Fruit fly (Drosophila melanogaster) whole organism, embryonic: ENCODE measurements around the gene Rsbp15.
A peak's percentile ranks its signal among the peaks of the same experiment; 100 is the strongest.

ENCODE experiments used
- B-H2 ChIP-seq: fragments of 200-800 bp; sonication (Bioruptor generic); optimal IDR thresholded peaks from 2 replicates; lab custom pipeline; 2018; ENCODE audit warnings: missing biosample characterization, mild to moderate bottlenecking, missing genetic modification characterization
- CG12071 ChIP-seq: fragments of 200-800 bp; sonication (Bioruptor generic); optimal IDR thresholded peaks from 3 replicates; lab custom pipeline; 2018; ENCODE audit warnings: missing biosample characterization, mild to moderate bottlenecking, missing genetic modification characterization
- CG12769 ChIP-seq: fragments of 200-800 bp; sonication (Bioruptor generic); optimal IDR thresholded peaks from 2 replicates; lab custom pipeline; 2019; ENCODE audit warnings: missing biosample characterization, mild to moderate bottlenecking, missing genetic modification characterization, moderate library complexity
- CG13775 ChIP-seq: fragments of 200-800 bp; sonication (Bioruptor generic); optimal IDR thresholded peaks from 3 replicates; lab custom pipeline; 2017; ENCODE audit warnings: missing biosample characterization, mild to moderate bottlenecking, missing genetic modification characterization
- CG14667 ChIP-seq: fragments of 200-800 bp; sonication (Bioruptor generic); IDR thresholded peaks from 2 replicates; pipeline ENCODE4 v1.3.6; 2022; ENCODE audit warnings: missing biosample characterization, missing genetic modification characterization
- CG15073 ChIP-seq: fragments of 200-800 bp; sonication (Bioruptor generic); optimal IDR thresholded peaks from 2 replicates; lab custom pipeline; 2016; ENCODE audit warnings: missing biosample characterization, missing genetic modification characterization
- CG16779 ChIP-seq: fragments of 200-800 bp; sonication (Bioruptor generic); IDR thresholded peaks from 2 replicates; pipeline ENCODE4 v1.3.6; 2022; ENCODE audit warnings: missing biosample characterization, missing genetic modification characterization
- CG16813 ChIP-seq: fragments of 200-800 bp; sonication (Bioruptor generic); IDR thresholded peaks from 3 replicates; pipeline ENCODE4 v1.3.6; 2022; ENCODE audit warnings: missing biosample characterization, missing genetic modification characterization; ENCODE audit not compliant: partially characterized antibody
- CG17186 ChIP-seq: fragments of 200-800 bp; sonication (Bioruptor generic); optimal IDR thresholded peaks from 3 replicates; lab custom pipeline; 2017; ENCODE audit warnings: missing biosample characterization, missing genetic modification reagents, missing genetic modification characterization
- CG17912 ChIP-seq: fragments of 200-800 bp; sonication (Bioruptor generic); optimal IDR thresholded peaks from 2 replicates; lab custom pipeline; 2018; ENCODE audit warnings: missing biosample characterization, mild to moderate bottlenecking, missing genetic modification characterization
- CG18619 ChIP-seq: fragments of 200-800 bp; sonication (Bioruptor generic); optimal IDR thresholded peaks from 3 replicates; lab custom pipeline; 2017; ENCODE audit warnings: missing biosample characterization, mild to moderate bottlenecking, missing genetic modification characterization
- CG2129 ChIP-seq: fragments of 200-800 bp; sonication (Bioruptor generic); IDR thresholded peaks from 2 replicates; pipeline ENCODE4 v1.3.6; 2022; ENCODE audit warnings: missing biosample characterization, missing genetic modification characterization; ENCODE audit not compliant: partially characterized antibody
- CG2199 ChIP-seq: fragments of 200-800 bp; sonication (Bioruptor generic); IDR thresholded peaks from 3 replicates; pipeline ENCODE4 v1.3.6; 2022; ENCODE audit warnings: missing biosample characterization, missing genetic modification characterization
- CG2889 ChIP-seq: fragments of 200-800 bp; sonication (Bioruptor generic); IDR thresholded peaks from 3 replicates; pipeline ENCODE4 v1.3.6; 2022; ENCODE audit warnings: missing biosample characterization, missing genetic modification characterization
- CG30020 ChIP-seq: fragments of 200-800 bp; optimal IDR thresholded peaks from 2 replicates; lab custom pipeline; 2019; ENCODE audit warnings: missing biosample characterization, mild to moderate bottlenecking, missing genetic modification characterization, moderate library complexity
- CG33557 ChIP-seq: fragments of 200-800 bp; sonication (Bioruptor generic); optimal IDR thresholded peaks from 2 replicates; lab custom pipeline; 2019; ENCODE audit warnings: missing biosample characterization, mild to moderate bottlenecking, missing genetic modification characterization, moderate library complexity
- CG3838 ChIP-seq: fragments of 200-800 bp; sonication (Bioruptor generic); optimal IDR thresholded peaks from 3 replicates; lab custom pipeline; 2016; ENCODE audit warnings: missing biosample characterization, missing genetic modification characterization
- CG3847 ChIP-seq: fragments of 200-800 bp; sonication (Bioruptor generic); IDR thresholded peaks from 2 replicates; pipeline ENCODE4 v1.3.6; 2022; ENCODE audit warnings: missing biosample characterization, missing genetic modification characterization
- CG4328 ChIP-seq: fragments of 200-800 bp; sonication (Bioruptor generic); optimal IDR thresholded peaks from 3 replicates; lab custom pipeline; 2017; ENCODE audit warnings: missing biosample characterization, missing genetic modification reagents, missing genetic modification characterization
- CG4404 ChIP-seq: fragments of 200-800 bp; sonication (Bioruptor generic); IDR thresholded peaks from 2 replicates; pipeline ENCODE4 v1.3.6; 2022; ENCODE audit warnings: missing biosample characterization, missing genetic modification characterization
- CG5180 ChIP-seq: fragments of 200-800 bp; sonication (Bioruptor generic); optimal IDR thresholded peaks from 3 replicates; lab custom pipeline; 2017; ENCODE audit warnings: missing biosample characterization, missing genetic modification characterization, mild to moderate bottlenecking, moderate library complexity, missing genetic modification reagents
- CG6654 ChIP-seq: fragments of 200-800 bp; sonication (Bioruptor generic); optimal IDR thresholded peaks from 2 replicates; lab custom pipeline; 2017; ENCODE audit warnings: missing biosample characterization, mild to moderate bottlenecking, missing genetic modification characterization
- CG7271 ChIP-seq: fragments of 200-800 bp; sonication (Bioruptor generic); optimal IDR thresholded peaks from 2 replicates; lab custom pipeline; 2018; ENCODE audit warnings: missing biosample characterization, mild to moderate bottlenecking, missing genetic modification characterization, moderate library complexity
- CG7357 ChIP-seq: fragments of 200-800 bp; sonication (Bioruptor generic); IDR thresholded peaks from 3 replicates; pipeline ENCODE4 v1.3.6; 2022; ENCODE audit warnings: missing biosample characterization, missing genetic modification characterization
- CG8359 ChIP-seq: fragments of 200-800 bp; sonication (Bioruptor generic); optimal IDR thresholded peaks from 2 replicates; lab custom pipeline; 2017; ENCODE audit warnings: missing biosample characterization, mild to moderate bottlenecking, missing genetic modification characterization, borderline replicate concordance
- CG9215 ChIP-seq: fragments of 200-800 bp; sonication (Bioruptor generic); IDR thresholded peaks from 2 replicates; pipeline ENCODE4 v1.3.6; 2022; ENCODE audit warnings: missing biosample characterization, missing genetic modification characterization
- CG9727 ChIP-seq: fragments of 200-800 bp; sonication (Bioruptor generic); optimal IDR thresholded peaks from 3 replicates; lab custom pipeline; 2017; ENCODE audit warnings: missing biosample characterization, mild to moderate bottlenecking, missing genetic modification characterization
- D ChIP-seq, 2 experiments: fragments of 200-800 bp in 1 of 2; fragments of >200 bp in 1 of 2; sonication (Bioruptor generic) in 1 of 2; optimal IDR thresholded peaks; 2 replicates in 1 of 2; 3 replicates in 1 of 2; lab custom pipeline; 2017; ENCODE audit warnings: mild to moderate bottlenecking in 1 of 2, missing biosample characterization in 1 of 2, missing genetic modification characterization in 1 of 2, missing genetic modification reagents in 1 of 2
- Doc3 ChIP-seq: fragments of 200-800 bp; sonication (Bioruptor generic); IDR thresholded peaks from 3 replicates; pipeline ENCODE4 v1.3.6; 2022; ENCODE audit warnings: missing biosample characterization, missing genetic modification characterization; ENCODE audit not compliant: partially characterized antibody
- Fer1 ChIP-seq: fragments of 200-800 bp; sonication (Bioruptor generic); optimal IDR thresholded peaks from 2 replicates; lab custom pipeline; 2017; ENCODE audit warnings: missing biosample characterization, mild to moderate bottlenecking, missing genetic modification characterization
- H2.0 ChIP-seq: fragments of 200-800 bp; sonication (Bioruptor generic); IDR thresholded peaks from 2 replicates; pipeline ENCODE4 v1.3.6; 2022; ENCODE audit warnings: missing biosample characterization, missing genetic modification characterization
- HLHmδ ChIP-seq: fragments of 200-800 bp; sonication (Bioruptor generic); optimal IDR thresholded peaks from 2 replicates; lab custom pipeline; 2018; ENCODE audit warnings: missing biosample characterization, mild to moderate bottlenecking, missing genetic modification characterization, moderate library complexity
- Oaz ChIP-seq: fragments of 200-800 bp; sonication (Bioruptor generic); IDR thresholded peaks from 2 replicates; pipeline ENCODE4 v1.3.6; 2022; ENCODE audit warnings: missing biosample characterization, missing genetic modification characterization
- Scr ChIP-seq: fragments of 200-800 bp; sonication (Bioruptor generic); IDR thresholded peaks from 2 replicates; pipeline ENCODE4 v1.3.6; 2022; ENCODE audit warnings: missing biosample characterization, missing genetic modification characterization; ENCODE audit not compliant: partially characterized antibody
- chinmo ChIP-seq: fragments of 200-800 bp; sonication (Bioruptor generic); IDR thresholded peaks from 4 replicates; pipeline ENCODE4 v1.3.6; 2022; ENCODE audit warnings: missing biosample characterization, missing genetic modification characterization; ENCODE audit not compliant: partially characterized antibody
- crp ChIP-seq, 2 experiments: fragments of 200-800 bp; sonication (Bioruptor generic); optimal IDR thresholded peaks; 2 replicates in 1 of 2; 3 replicates in 1 of 2; lab custom pipeline; 2017; ENCODE audit warnings: missing biosample characterization in 2 of 2, missing genetic modification characterization in 2 of 2, mild to moderate bottlenecking in 1 of 2, moderate library complexity in 1 of 2
- disco-r ChIP-seq: fragments of 200-800 bp; sonication (Bioruptor generic); optimal IDR thresholded peaks from 2 replicates; lab custom pipeline; 2016; ENCODE audit warnings: missing biosample characterization, missing genetic modification characterization
- kni ChIP-seq: fragments of 200-800 bp; sonication (Bioruptor generic); optimal IDR thresholded peaks from 3 replicates; lab custom pipeline; 2017; ENCODE audit warnings: mild to moderate bottlenecking, missing biosample characterization, missing genetic modification reagents, missing genetic modification characterization
- knrl ChIP-seq: fragments of 200-800 bp; sonication (Bioruptor generic); IDR thresholded peaks from 3 replicates; pipeline ENCODE4 v1.3.6; 2022; ENCODE audit warnings: missing biosample characterization, missing genetic modification characterization; ENCODE audit not compliant: partially characterized antibody
- nerfin-2 ChIP-seq: fragments of 200-800 bp; sonication (Bioruptor generic); IDR thresholded peaks from 2 replicates; pipeline ENCODE4 v1.3.6; 2022; ENCODE audit warnings: missing biosample characterization, missing genetic modification characterization; ENCODE audit not compliant: partially characterized antibody
- pfk ChIP-seq: fragments of 200-800 bp; sonication (Bioruptor generic); optimal IDR thresholded peaks from 2 replicates; lab custom pipeline; 2018; ENCODE audit warnings: missing biosample characterization, mild to moderate bottlenecking, missing genetic modification characterization, moderate library complexity
- pnt ChIP-seq: fragments of 200-800 bp; sonication (Bioruptor generic); optimal IDR thresholded peaks from 3 replicates; lab custom pipeline; 2016; ENCODE audit warnings: missing biosample characterization, missing genetic modification characterization
- schlank ChIP-seq: fragments of 200-800 bp; sonication (Bioruptor generic); optimal IDR thresholded peaks from 2 replicates; lab custom pipeline; 2018; ENCODE audit warnings: missing biosample characterization, mild to moderate bottlenecking, missing genetic modification characterization
- sens-2 ChIP-seq: fragments of 200-800 bp; sonication (Bioruptor generic); IDR thresholded peaks from 2 replicates; pipeline ENCODE4 v1.3.6; 2022; ENCODE audit warnings: missing biosample characterization, missing genetic modification characterization
- slbo ChIP-seq: fragments of 200-800 bp; sonication (Bioruptor generic); IDR thresholded peaks from 2 replicates; pipeline ENCODE4 v1.3.6; 2022; ENCODE audit warnings: missing biosample characterization, missing genetic modification characterization
- so ChIP-seq: fragments of 200-800 bp; sonication (Bioruptor generic); IDR thresholded peaks from 3 replicates; pipeline ENCODE4 v1.3.6; 2022; ENCODE audit warnings: missing biosample characterization, missing genetic modification characterization
- tap ChIP-seq: fragments of 200-800 bp; optimal IDR thresholded peaks from 3 replicates; lab custom pipeline; 2019; ENCODE audit warnings: missing biosample characterization, mild to moderate bottlenecking, missing genetic modification characterization, moderate library complexity
- tna ChIP-seq: fragments of 200-800 bp; sonication (Bioruptor generic); IDR thresholded peaks from 2 replicates; pipeline ENCODE4 v1.3.6; 2022; ENCODE audit warnings: missing biosample characterization, missing genetic modification characterization; ENCODE audit not compliant: partially characterized antibody
- trem ChIP-seq: fragments of 200-800 bp; optimal IDR thresholded peaks from 3 replicates; lab custom pipeline; 2019; ENCODE audit warnings: missing biosample characterization, mild to moderate bottlenecking, missing genetic modification characterization, moderate library complexity

Gene Rsbp15

DNA sequence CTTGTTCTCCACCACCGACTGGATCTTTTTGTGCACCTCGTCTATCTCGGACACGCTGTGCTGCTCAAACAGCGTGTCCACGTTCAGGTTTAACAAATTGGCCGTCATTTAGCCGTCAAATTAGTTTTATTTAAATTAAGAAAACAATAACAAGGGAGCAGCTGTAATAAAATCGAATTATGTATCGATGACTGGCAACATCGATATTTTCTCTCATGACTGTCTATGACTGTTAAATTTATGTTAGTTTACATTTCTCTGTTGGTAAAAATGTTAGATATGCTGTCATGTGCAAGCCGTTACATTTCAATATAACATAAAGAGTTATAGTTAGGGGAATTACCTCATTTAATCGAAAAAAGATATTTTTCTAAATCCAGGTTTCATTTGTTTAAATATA, 2.7 kb upstream of the Rsbp15 start, which contains the start of gene Cog1 (continued):
- TF ChIP-seq CG4404 (GFP tag; lab: Robert Waterston, UW) (no peak), CG8359 (GFP tag; lab: Kevin White, UChicago) (no peak), CG9215 (GFP tag; lab: Robert Waterston, UW) (no peak), kni (GFP tag; lab: Kevin White, UChicago) (no peak), disco-r (GFP tag; lab: Kevin White, UChicago) (no peak), so (no peak), CG13775 (GFP tag; lab: Kevin White, UChicago) (no peak), CG4328 (no peak), CG18619 (GFP tag; lab: Kevin White, UChicago) (no peak), CG12071 (GFP tag; lab: Kevin White, UChicago) (no peak), Scr (GFP tag; lab: Robert Waterston, UW) (peak; percentile 78), CG5180 (GFP tag; lab: Kevin White, UChicago) (no peak), trem (tag; lab: Kevin White, UChicago) (peak; percentile 2), CG6654 (no peak), CG17186 (GFP tag; lab: Kevin White, UChicago) (no peak), CG2199 (GFP tag; lab: Robert Waterston, UW) (no peak), CG2129 (GFP tag; lab: Robert Waterston, UW) (peak; percentile 59), Oaz (GFP tag; lab: Robert Waterston, UW) (no peak), knrl (peak; percentile 55; the same call in 2 of the 3 replicates), CG16779 (GFP tag; lab: Robert Waterston, UW) (no peak), sens-2 (GFP tag; lab: Robert Waterston, UW) (no peak), pfk (GFP tag; lab: Kevin White, UChicago) (no peak), pnt (GFP tag; lab: Kevin White, UChicago) (no peak), CG3838 (GFP tag; lab: Kevin White, UChicago) (no peak), CG7271 (tag; lab: Kevin White, UChicago) (no peak), CG30020 (tag; lab: Kevin White, UChicago) (no peak), CG9727 (GFP tag; lab: Kevin White, UChicago) (no peak), D (optimal IDR thresholded peaks at IDR 0.05; lab: Kevin White, UChicago) (no peak), D (GFP tag; optimal IDR thresholded peaks at IDR 0.05; lab: Kevin White, UChicago) (no peak), nerfin-2 (GFP tag; lab: Robert Waterston, UW) (no peak), CG7357 (GFP tag; lab: Robert Waterston, UW) (no peak), slbo (no peak), CG33557 (GFP tag; lab: Kevin White, UChicago) (no peak), CG15073 (GFP tag; lab: Kevin White, UChicago) (no peak), CG17912 (GFP tag; lab: Kevin White, UChicago) (no peak), CG16813 (GFP tag; lab: Robert Waterston, UW) (peak; percentile 64; the same call in 2 of the 3 replicates), tna (GFP tag; lab: Robert Waterston, UW) (peak; percentile 59), tap (tag; lab: Kevin White, UChicago) (no peak), chinmo (GFP tag; lab: Robert Waterston, UW) (0 out of 4 replicates have a peak, but pooled peaks have one; percentile 37), CG3847 (GFP tag; lab: Robert Waterston, UW) (no peak), schlank (no peak), CG14667 (GFP tag; lab: Robert Waterston, UW) (no peak), crp (GFP tag; optimal IDR thresholded peaks at IDR 0.05; lab: Kevin White, UChicago) (peak in 1 of 2 experiments; percentile 77), H2.0 (GFP tag; lab: Robert Waterston, UW) (no peak), CG2889 (GFP tag; lab: Robert Waterston, UW) (no peak), CG12769 (tag; lab: Kevin White, UChicago) (no peak), HLHmδ (GFP tag; lab: Kevin White, UChicago) (no peak), Fer1 (no peak), Doc3 (GFP tag; lab: Robert Waterston, UW) (peak; percentile 75), B-H2 (GFP tag; lab: Kevin White, UChicago) (no peak)
